Worm (Caenorhabditis elegans): ENCODE measurements around the gene K03B8.6.

K03B8.6 gene

DNA sequence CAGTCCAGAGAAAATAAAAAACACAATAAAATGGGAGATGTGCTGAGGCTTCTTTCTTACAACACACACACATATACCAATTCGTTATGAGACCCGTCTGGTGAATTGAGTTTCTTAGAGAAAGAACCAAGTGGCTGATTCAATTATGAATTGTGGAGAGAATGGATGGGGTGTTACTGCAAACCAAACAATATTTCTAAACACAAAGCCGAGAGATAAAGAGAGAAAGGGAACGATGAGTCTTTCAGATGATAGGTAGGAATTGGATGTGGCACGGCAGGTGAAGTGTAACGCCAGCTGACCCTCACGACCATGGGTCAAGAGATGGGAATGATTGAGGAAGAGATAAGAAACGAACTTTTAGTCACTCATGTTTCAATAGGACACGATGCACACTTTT is 38.9 kb downstream of the K03B8.6 start, which contains the start of gene mig-17:
mig-17 (plus strand) TSS at position 389 of the 400 bp plus-strand sequence.
- TF ChIP-seq elt-1 (tag; optimal IDR thresholded peaks at IDR 0.05; ENCODE audit: borderline replicate concordance, insufficient read depth) (no peak), ceh-43 (GFP tag; optimal IDR thresholded peaks at IDR 0.05) (no peak), nhr-28 (tag; optimal IDR thresholded peaks at IDR 0.05) (no peak), lin-32 (GFP tag; optimal IDR thresholded peaks at IDR 0.05) (no peak), ces-1 (GFP tag; optimal IDR thresholded peaks at IDR 0.05) (peak; percentile 94), sem-2 (GFP tag; optimal IDR thresholded peaks at IDR 0.05) (no peak), nhr-12 (tag; optimal IDR thresholded peaks at IDR 0.05) (no peak), drap-1 (GFP tag; optimal IDR thresholded peaks at IDR 0.05) (no peak), mab-5 (tag; optimal IDR thresholded peaks at IDR 0.05) (no peak), cnd-1 (tag; optimal IDR thresholded peaks at IDR 0.05) (no peak), tbx-8 (GFP tag; optimal IDR thresholded peaks at IDR 0.05) (no peak), ceh-39 (tag; optimal IDR thresholded peaks at IDR 0.05) (no peak), mep-1 (tag; optimal IDR thresholded peaks at IDR 0.05) (no peak), bed-3 (GFP tag; optimal IDR thresholded peaks at IDR 0.05) (no peak), mls-2 (tag; optimal IDR thresholded peaks at IDR 0.05) (no peak), unc-62 (GFP tag; optimal IDR thresholded peaks at IDR 0.05) (peak; percentile 12), ham-2 (GFP tag; optimal IDR thresholded peaks at IDR 0.05) (no peak), flh-1 (GFP tag; optimal IDR thresholded peaks at IDR 0.05) (no peak), unc-120 (tag; optimal IDR thresholded peaks at IDR 0.05; ENCODE audit: poor library complexity, severe bottlenecking) (no peak), hlh-1 (tag; optimal IDR thresholded peaks at IDR 0.05) (peak; percentile 91), lin-13 (tag; optimal IDR thresholded peaks at IDR 0.05) (no peak), ztf-11 (tag; optimal IDR thresholded peaks at IDR 0.05) (no peak), nhr-237 (tag; optimal IDR thresholded peaks at IDR 0.05) (no peak), zip-8 (tag; optimal IDR thresholded peaks at IDR 0.05) (no peak), nhr-2 (tag; optimal IDR thresholded peaks at IDR 0.05) (no peak)

ce11 chrV:11449404-11449803 is 42.0 kb downstream of the K03B8.6 start:
- TF ChIP-seq zip-8 (tag; optimal IDR thresholded peaks at IDR 0.05) (no peak), sem-2 (GFP tag; optimal IDR thresholded peaks at IDR 0.05) (no peak), nhr-12 (tag; optimal IDR thresholded peaks at IDR 0.05) (no peak), nhr-28 (tag; optimal IDR thresholded peaks at IDR 0.05) (no peak), nhr-2 (tag; optimal IDR thresholded peaks at IDR 0.05) (no peak), ham-2 (GFP tag; optimal IDR thresholded peaks at IDR 0.05) (no peak), lsy-2 (tag; optimal IDR thresholded peaks at IDR 0.05) (no peak), lin-32 (GFP tag; optimal IDR thresholded peaks at IDR 0.05) (no peak), ceh-39 (tag; optimal IDR thresholded peaks at IDR 0.05) (no peak), nhr-76 (tag; optimal IDR thresholded peaks at IDR 0.05) (no peak), ces-1 (GFP tag; optimal IDR thresholded peaks at IDR 0.05) (no peak), blmp-1 (tag; optimal IDR thresholded peaks at IDR 0.05) (no peak), mab-5 (tag; optimal IDR thresholded peaks at IDR 0.05) (no peak), M03D4.4 (tag; optimal IDR thresholded peaks at IDR 0.05) (no peak)

- TF ChIP-seq nhr-28 (tag; optimal IDR thresholded peaks at IDR 0.05) = no peak
- no peak for TF ChIP-seq snpc-4 (tag; optimal IDR thresholded peaks at IDR 0.05)
- no peak for TF ChIP-seq drap-1 (GFP tag; optimal IDR thresholded peaks at IDR 0.05)
- no peak for TF ChIP-seq nhr-76 (tag; optimal IDR thresholded peaks at IDR 0.05)
- no peak for TF ChIP-seq blmp-1 (tag; optimal IDR thresholded peaks at IDR 0.05)
- no peak for TF ChIP-seq flh-1 (GFP tag; optimal IDR thresholded peaks at IDR 0.05)
- no peak for TF ChIP-seq unc-62 (GFP tag; optimal IDR thresholded peaks at IDR 0.05)
- no peak for TF ChIP-seq mab-5 (tag; optimal IDR thresholded peaks at IDR 0.05)
- TF ChIP-seq lsy-2 (tag; optimal IDR thresholded peaks at IDR 0.05) = no peak
- TF ChIP-seq M03D4.4 (tag; optimal IDR thresholded peaks at IDR 0.05) = no peak
- no peak for TF ChIP-seq pha-4 (tag; optimal IDR thresholded peaks at IDR 0.05)
- TF ChIP-seq mep-1 (tag; optimal IDR thresholded peaks at IDR 0.05) = no peak
These were observed 42.9 kb downstream of the K03B8.6 start, which contains the start of gene col-156 for ce11 chrV:11450257-11450656. Gene col-156, minus strand, starts transcription at chrV:11450357.

DNA sequence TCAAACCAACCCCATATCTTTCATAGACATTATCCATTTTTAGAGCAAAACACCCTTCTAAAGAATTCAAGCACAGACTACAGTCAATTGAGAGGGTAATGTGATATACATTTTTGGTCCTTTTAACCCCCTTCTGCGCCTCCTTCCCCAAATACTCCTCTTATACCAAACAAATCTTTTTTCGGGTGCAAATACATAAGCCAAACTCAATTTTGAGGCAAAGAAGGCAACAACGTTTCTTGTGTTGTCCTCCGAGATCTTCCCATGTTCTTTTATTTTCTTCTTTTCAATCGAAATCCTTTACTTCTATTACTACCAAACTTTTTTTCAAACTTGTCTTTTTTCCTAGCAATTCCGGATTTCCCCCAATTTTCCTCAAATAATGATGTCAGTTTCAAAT is 47.5 kb downstream of the K03B8.6 start:
- TF ChIP-seq mls-2 (tag; optimal IDR thresholded peaks at IDR 0.05) (no peak), ces-1 (GFP tag; optimal IDR thresholded peaks at IDR 0.05) (peak; percentile 54)
